Fruit fly (Drosophila melanogaster) whole organism, adult: Measurements from ENCODE around the gene zen2.

Source experiments
- CG11617 ChIP-seq: fragments of 200-800 bp; sonication (Bioruptor generic); optimal IDR thresholded peaks from 2 replicates; lab custom pipeline; 2017; ENCODE audit warnings: mild to moderate bottlenecking, missing biosample characterization, missing genetic modification reagents, missing genetic modification characterization
- CG12768 ChIP-seq: fragments of 200-800 bp; sonication (Bioruptor generic); optimal IDR thresholded peaks from 2 replicates; lab custom pipeline; 2017; ENCODE audit warnings: missing biosample characterization, missing genetic modification characterization, mild to moderate bottlenecking, moderate library complexity, missing genetic modification reagents
- CG14711 ChIP-seq: fragments of 200-800 bp; sonication (Bioruptor generic); optimal IDR thresholded peaks from 2 replicates; lab custom pipeline; 2018; ENCODE audit warnings: missing biosample characterization, mild to moderate bottlenecking, missing genetic modification characterization, moderate library complexity
- CG1620 ChIP-seq: fragments of 200-800 bp; sonication (Bioruptor generic); optimal IDR thresholded peaks from 2 replicates; lab custom pipeline; 2016; ENCODE audit warnings: missing biosample characterization, missing genetic modification characterization
- CG33017 ChIP-seq: fragments of 200-800 bp; sonication (Bioruptor generic); optimal IDR thresholded peaks from 2 replicates; lab custom pipeline; 2018; ENCODE audit warnings: missing biosample characterization, mild to moderate bottlenecking, missing genetic modification characterization, moderate library complexity
- CG5204 ChIP-seq: fragments of 200-800 bp; sonication (Bioruptor generic); optimal IDR thresholded peaks from 2 replicates; lab custom pipeline; 2016; ENCODE audit warnings: missing biosample characterization, missing genetic modification characterization
- CG7045 ChIP-seq: fragments of 200-800 bp; sonication (Bioruptor generic); optimal IDR thresholded peaks from 2 replicates; lab custom pipeline; 2017; ENCODE audit warnings: missing biosample characterization, mild to moderate bottlenecking, missing genetic modification characterization
- CG7101 ChIP-seq: fragments of 200-800 bp; sonication (Bioruptor generic); optimal IDR thresholded peaks from 2 replicates; lab custom pipeline; 2018; ENCODE audit warnings: missing biosample characterization, mild to moderate bottlenecking, missing genetic modification characterization, moderate library complexity
- Clk ChIP-seq: fragments of 200-800 bp; sonication (Bioruptor generic); optimal IDR thresholded peaks from 2 replicates; lab custom pipeline; 2017; ENCODE audit warnings: missing biosample characterization, missing genetic modification characterization
- Crg-1 ChIP-seq: fragments of 200-800 bp; sonication (Bioruptor generic); optimal IDR thresholded peaks from 2 replicates; lab custom pipeline; 2016; ENCODE audit warnings: missing biosample characterization, missing genetic modification characterization
- Hr96 ChIP-seq: fragments of 200-800 bp; sonication (Bioruptor generic); optimal IDR thresholded peaks from 2 replicates; lab custom pipeline; 2016; ENCODE audit warnings: missing biosample characterization, missing genetic modification characterization
- Mnt ChIP-seq: fragments of 200-800 bp; sonication (Bioruptor generic); optimal IDR thresholded peaks from 2 replicates; lab custom pipeline; 2016; ENCODE audit warnings: missing biosample characterization, mild to moderate bottlenecking, missing genetic modification characterization
- bab1 ChIP-seq: fragments of 200-800 bp; sonication (Bioruptor generic); optimal IDR thresholded peaks from 3 replicates; lab custom pipeline; 2019; ENCODE audit warnings: missing biosample characterization, mild to moderate bottlenecking, missing genetic modification characterization, moderate library complexity
- cic ChIP-seq: fragments of 200-800 bp; sonication (Bioruptor generic); optimal IDR thresholded peaks from 2 replicates; lab custom pipeline; 2017; ENCODE audit warnings: missing biosample characterization, mild to moderate bottlenecking, missing genetic modification characterization, moderate library complexity
- cnc ChIP-seq, 2 experiments: fragments of >200 bp; optimal IDR thresholded peaks; 2 replicates each; lab custom pipeline; 2017
- kay ChIP-seq: fragments of 200-800 bp; sonication (Bioruptor generic); peaks from one replicate; lab custom pipeline; 2016; ENCODE audit warnings: missing biosample characterization, missing genetic modification characterization, borderline replicate concordance
- ovo ChIP-seq: fragments of 200-800 bp; sonication (Bioruptor generic); optimal IDR thresholded peaks from 2 replicates; lab custom pipeline; 2016; ENCODE audit warnings: missing biosample characterization, missing genetic modification characterization
- pad ChIP-seq: fragments of 200-800 bp; sonication (Bioruptor generic); optimal IDR thresholded peaks from 3 replicates; lab custom pipeline; 2017; ENCODE audit warnings: missing biosample characterization, missing genetic modification characterization, mild to moderate bottlenecking, moderate library complexity, missing genetic modification reagents
- tj ChIP-seq: fragments of 200-800 bp; sonication (Bioruptor generic); optimal IDR thresholded peaks from 3 replicates; lab custom pipeline; 2017; ENCODE audit warnings: missing biosample characterization, mild to moderate bottlenecking, missing genetic modification characterization, moderate library complexity
- toe ChIP-seq: fragments of 200-800 bp; sonication (Bioruptor generic); optimal IDR thresholded peaks from 2 replicates; lab custom pipeline; 2016; ENCODE audit warnings: missing biosample characterization, missing genetic modification characterization

The zen2 gene

DNA sequence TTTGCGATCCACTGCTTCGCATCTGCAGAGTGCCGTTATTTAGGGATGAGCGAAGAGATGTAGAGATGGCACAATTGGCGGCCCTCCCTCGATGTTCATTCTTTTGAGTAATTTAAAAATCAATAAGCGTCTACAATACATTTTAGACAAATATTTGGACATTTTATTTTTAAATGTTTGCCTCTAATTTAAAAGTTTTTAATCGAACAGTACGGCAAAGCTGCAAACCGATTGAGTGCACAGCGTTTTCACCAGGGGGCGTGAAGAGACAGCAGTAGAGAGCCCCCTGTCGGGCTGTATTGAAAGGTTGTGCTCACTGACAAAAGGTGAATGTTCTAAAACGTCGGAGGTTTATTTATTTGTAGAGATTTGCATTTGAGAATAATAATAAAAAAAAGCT lies 15.5 kb upstream of the zen2 start, which contains the start of gene bcd:
bcd (minus strand) TSS at position 48 of the 400 bp plus-strand sequence.
- TF ChIP-seq CG7101 = no peak
- no peak for TF ChIP-seq CG33017 (tag; lab: Kevin White, UChicago)
- no peak for TF ChIP-seq CG7045 (GFP tag; lab: Kevin White, UChicago)
- TF ChIP-seq pad (GFP tag; lab: Kevin White, UChicago) = no peak
- no peak for TF ChIP-seq cic (GFP tag; lab: Kevin White, UChicago)
- TF ChIP-seq bab1 (GFP tag; lab: Kevin White, UChicago) = peak; percentile 55
- TF ChIP-seq Crg-1 (GFP tag; lab: Kevin White, UChicago) = no peak
- no peak for TF ChIP-seq kay (GFP tag; lab: Kevin White, UChicago)
- TF ChIP-seq CG1620 (GFP tag; lab: Kevin White, UChicago) = peak; percentile 45
- TF ChIP-seq cnc (optimal IDR thresholded peaks at IDR 0.05; lab: Kevin White, UChicago) = no peak
- TF ChIP-seq Hr96 (GFP tag; lab: Kevin White, UChicago) = peak; percentile 57
- TF ChIP-seq toe (GFP tag; lab: Kevin White, UChicago) = peak; percentile 7
- TF ChIP-seq CG14711 = no peak
- no peak for TF ChIP-seq Clk
- TF ChIP-seq tj = no peak
- no peak for TF ChIP-seq CG5204
- TF ChIP-seq Mnt (GFP tag; lab: Kevin White, UChicago) = no peak
- TF ChIP-seq CG11617 (GFP tag; lab: Kevin White, UChicago) = no peak
- peak; percentile 23 for TF ChIP-seq ovo (GFP tag; lab: Kevin White, UChicago)
- no peak for TF ChIP-seq CG12768 (GFP tag; lab: Kevin White, UChicago)

DNA sequence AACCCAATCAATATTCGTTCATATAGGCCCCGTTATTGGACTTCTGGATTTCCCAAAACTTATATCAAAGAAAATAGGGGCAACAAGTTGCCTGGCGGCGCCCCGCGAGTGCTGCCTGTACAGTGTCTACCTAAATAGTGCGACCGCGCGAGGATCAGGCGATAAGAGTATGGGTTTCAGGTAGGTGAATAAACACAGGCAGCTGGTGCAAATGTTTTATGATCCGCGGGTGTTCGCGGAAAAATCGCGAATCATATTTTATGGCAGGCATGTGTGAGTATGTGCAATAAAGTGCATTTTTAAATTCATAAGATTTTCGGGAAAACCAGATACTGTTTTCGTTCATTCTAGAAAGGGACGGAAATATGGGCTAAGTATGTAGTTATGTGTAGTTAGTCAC lies 11.5 kb upstream of the zen2 start:
- TF ChIP-seq CG7101 = no peak
- TF ChIP-seq cnc (optimal IDR thresholded peaks at IDR 0.05; lab: Kevin White, UChicago) = no peak
- no peak for TF ChIP-seq CG12768 (GFP tag; lab: Kevin White, UChicago)
- TF ChIP-seq CG11617 (GFP tag; lab: Kevin White, UChicago) = no peak
- TF ChIP-seq Mnt (GFP tag; lab: Kevin White, UChicago) = no peak
- no peak for TF ChIP-seq toe (GFP tag; lab: Kevin White, UChicago)
- no peak for TF ChIP-seq CG33017 (tag; lab: Kevin White, UChicago)

DNA sequence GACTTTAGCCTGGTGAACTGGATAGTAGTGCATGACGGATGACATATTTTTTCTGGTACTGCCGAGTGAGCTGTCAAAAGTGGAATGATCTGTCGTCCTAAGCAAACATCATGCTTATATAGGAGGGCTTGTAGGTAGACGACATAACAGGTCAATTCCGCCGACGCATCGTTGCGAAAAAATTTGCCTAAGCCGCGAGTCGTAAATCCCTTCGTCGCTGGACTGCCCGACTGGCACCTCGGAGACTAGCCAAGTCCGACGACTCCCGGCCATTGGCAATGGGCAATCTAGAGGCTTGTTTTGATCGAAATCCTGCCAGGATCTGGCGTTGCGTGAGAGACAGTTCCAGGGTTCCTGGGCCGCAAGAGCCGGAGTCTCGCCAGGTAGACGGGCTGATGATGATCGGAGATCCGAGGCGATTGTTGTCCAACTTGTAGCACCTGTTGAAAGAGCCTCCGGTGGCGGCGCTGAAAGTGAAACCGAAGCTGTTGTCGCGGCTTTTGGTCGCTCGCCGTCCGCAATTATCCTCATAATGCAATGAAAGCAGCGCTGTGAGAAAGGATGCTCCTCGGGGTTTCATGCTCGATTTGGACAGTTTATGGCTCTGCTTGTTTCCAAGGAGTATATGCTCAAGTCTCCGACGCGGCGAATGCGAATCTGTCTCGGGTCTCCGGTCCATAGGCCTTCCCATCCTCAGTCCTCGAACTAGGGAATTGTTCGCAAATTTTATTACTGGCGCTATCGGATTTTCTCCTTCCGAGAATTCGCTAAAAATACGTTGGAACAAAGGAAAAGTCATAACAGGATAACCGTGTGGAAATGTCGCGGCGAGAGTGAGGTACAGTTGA lies 10.4 kb upstream of the zen2 start, which contains the start of gene zen:
zen (minus strand) TSS at position 91 of the 848 bp plus-strand sequence.
- TF ChIP-seq Crg-1 (GFP tag; lab: Kevin White, UChicago) = no peak
- no peak for TF ChIP-seq CG1620 (GFP tag; lab: Kevin White, UChicago)
- no peak for TF ChIP-seq CG12768 (GFP tag; lab: Kevin White, UChicago)
- no peak for TF ChIP-seq CG14711
- TF ChIP-seq Mnt (GFP tag; lab: Kevin White, UChicago) = no peak
- no peak for TF ChIP-seq cnc (optimal IDR thresholded peaks at IDR 0.05; lab: Kevin White, UChicago)
- TF ChIP-seq bab1 (GFP tag; lab: Kevin White, UChicago) = no peak
- TF ChIP-seq CG7045 (GFP tag; lab: Kevin White, UChicago) = no peak
- no peak for TF ChIP-seq Hr96 (GFP tag; lab: Kevin White, UChicago)
- TF ChIP-seq CG7101 = no peak
- no peak for TF ChIP-seq pad (GFP tag; lab: Kevin White, UChicago)
- TF ChIP-seq CG11617 (GFP tag; lab: Kevin White, UChicago) = no peak
- TF ChIP-seq Clk = no peak

DNA sequence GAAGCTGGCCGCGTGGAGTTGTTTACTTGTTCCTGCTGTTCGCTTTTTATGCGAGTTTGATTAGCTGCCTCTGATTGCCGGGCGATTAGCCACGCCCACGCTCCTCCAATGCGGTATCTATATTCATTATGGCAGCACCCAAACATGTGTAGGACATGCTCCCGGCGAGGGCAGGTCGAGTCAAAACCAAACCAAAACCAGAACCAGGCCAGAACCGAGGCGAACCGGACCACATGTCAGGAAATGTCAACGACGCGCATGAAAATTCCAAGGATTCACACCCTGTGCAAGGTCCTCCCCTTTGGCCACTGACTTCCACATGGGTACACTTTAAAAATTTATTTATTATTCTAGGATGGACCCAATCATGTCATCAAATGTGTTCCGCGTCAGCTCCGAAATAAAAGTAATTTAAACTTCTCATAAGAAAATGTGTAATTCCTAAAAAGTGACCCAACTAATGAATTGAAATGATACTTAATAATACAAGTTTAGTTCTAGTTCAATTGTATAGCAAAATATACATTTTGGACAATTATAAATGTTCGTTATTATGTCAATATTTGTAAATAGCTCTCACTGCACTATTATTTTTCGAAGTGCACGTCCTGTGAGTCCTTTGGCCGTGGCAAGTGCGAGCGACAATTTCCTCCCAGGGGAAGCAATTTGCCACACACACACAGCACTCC lies 7.7 kb upstream of the zen2 start:
- TF ChIP-seq CG7101 (no peak), CG7045 (GFP tag; lab: Kevin White, UChicago) (no peak), cnc (optimal IDR thresholded peaks at IDR 0.05; lab: Kevin White, UChicago) (no peak), CG5204 (no peak), CG33017 (tag; lab: Kevin White, UChicago) (no peak), CG14711 (no peak), ovo (GFP tag; lab: Kevin White, UChicago) (no peak), CG1620 (GFP tag; lab: Kevin White, UChicago) (no peak), Hr96 (GFP tag; lab: Kevin White, UChicago) (no peak), Crg-1 (GFP tag; lab: Kevin White, UChicago) (no peak), CG11617 (GFP tag; lab: Kevin White, UChicago) (no peak), Mnt (GFP tag; lab: Kevin White, UChicago) (no peak), pad (GFP tag; lab: Kevin White, UChicago) (no peak), kay (GFP tag; lab: Kevin White, UChicago) (no peak), tj (no peak), Clk (no peak), CG12768 (GFP tag; lab: Kevin White, UChicago) (no peak), toe (GFP tag; lab: Kevin White, UChicago) (no peak)

DNA sequence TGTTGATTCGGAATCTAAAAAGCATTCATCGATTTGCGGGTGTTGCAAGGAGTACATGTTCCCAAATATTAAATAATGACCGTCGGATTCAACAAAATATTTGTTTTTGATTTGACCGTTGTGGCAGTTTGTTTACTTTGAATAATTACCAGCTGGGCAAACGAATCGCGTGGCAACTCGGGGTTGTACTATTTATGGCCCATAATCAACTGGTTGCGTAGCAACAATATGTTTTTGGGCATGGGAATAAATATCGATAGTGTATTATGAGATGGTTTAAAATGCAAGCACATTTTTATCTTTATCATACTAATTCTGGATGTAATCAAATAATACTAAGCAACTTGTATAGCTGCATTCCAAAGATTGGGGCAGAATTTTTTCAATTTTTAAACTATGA lies 4.0 kb upstream of the zen2 start, which contains the start of gene CG34297:
CG34297 (minus strand) TSS at position 101 of the 400 bp plus-strand sequence.
- TF ChIP-seq CG7101 (no peak), CG1620 (GFP tag; lab: Kevin White, UChicago) (no peak), CG5204 (no peak), Crg-1 (GFP tag; lab: Kevin White, UChicago) (no peak), cnc (optimal IDR thresholded peaks at IDR 0.05; lab: Kevin White, UChicago) (no peak), pad (GFP tag; lab: Kevin White, UChicago) (no peak), CG33017 (tag; lab: Kevin White, UChicago) (no peak), Hr96 (GFP tag; lab: Kevin White, UChicago) (no peak)
